Worm (Caenorhabditis elegans) whole organism, young adult: ENCODE measurements around the gene srg-60.

Experiments used
- C17E4.6 ChIP-seq: fragments of 200-800 bp; sonication (Bioruptor generic); IDR thresholded peaks from 2 replicates; pipeline ENCODE4 v1.3.6; 2022; ENCODE audit warnings: missing genetic modification reagents, missing genetic modification characterization, missing compliant biosample characterization
- ceh-91 ChIP-seq: fragments of 200-800 bp; sonication (Bioruptor generic); IDR thresholded peaks from 2 replicates; pipeline ENCODE4 v1.3.6; 2022; ENCODE audit warnings: missing genetic modification reagents, missing genetic modification characterization, missing compliant biosample characterization
- hrde-1 ChIP-seq: sonication (generic microtip); optimal IDR thresholded peaks from 2 replicates; lab custom pipeline; 2016; ENCODE audit warnings: missing genetic modification characterization, mild to moderate bottlenecking, missing compliant biosample characterization, moderate library complexity, missing genotype, missing genetic modification reagents, borderline replicate concordance
- lsy-27 ChIP-seq: sonication (generic microtip); optimal IDR thresholded peaks from 2 replicates; lab custom pipeline; 2017; ENCODE audit warnings: missing genetic modification characterization, mild to moderate bottlenecking, missing compliant biosample characterization, antibody characterized with exemption, missing genotype, borderline replicate concordance; ENCODE audit not compliant: insufficient read depth
- pha-4 ChIP-seq: fragments of 150-350 bp; sonication (generic microtip); optimal IDR thresholded peaks from 2 replicates; lab custom pipeline; 2014; ENCODE audit warnings: missing biosample characterization, missing genetic modification reagents, missing genetic modification characterization

DNA sequence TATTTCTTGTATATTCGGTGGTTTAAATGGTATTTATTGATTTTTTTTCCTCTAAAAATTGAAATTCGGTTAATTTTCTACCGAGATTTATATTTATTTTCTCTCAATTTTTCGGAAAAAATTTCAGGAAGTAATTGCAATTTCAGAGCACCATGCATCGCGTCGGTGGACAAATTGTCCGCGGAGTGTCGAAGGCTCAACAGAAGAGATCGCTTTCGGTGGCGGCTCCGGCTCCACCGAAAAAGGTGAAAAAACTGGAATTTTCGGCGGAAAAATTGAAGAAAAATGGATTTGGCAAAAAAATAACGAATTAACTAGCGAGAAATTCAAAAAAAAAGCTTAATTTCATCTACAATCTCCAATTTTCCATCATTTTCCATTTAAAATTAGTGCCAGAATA is 23.6 kb downstream of the srg-60 start, which contains the start of gene nuo-5:
- no peak for TF ChIP-seq C17E4.6
- no peak for TF ChIP-seq lsy-27
- no peak for TF ChIP-seq ceh-91 (GFP tag; lab: Robert Waterston, UW)
- TF ChIP-seq pha-4 (tag; lab: Kevin White, UChicago), result no peak
- TF ChIP-seq hrde-1 (tag; lab: Kevin White, UChicago), result no peak
